Worm (Caenorhabditis elegans) whole organism, L1 larva: ENCODE data around the gene K12B6.9.
A peak's percentile ranks its signal among the peaks of the same experiment; 100 is the strongest.

Source experiments
- C04F5.9 ChIP-seq: sonication (generic microtip); optimal IDR thresholded peaks from 2 replicates; lab custom pipeline; 2016; ENCODE audit warnings: missing genetic modification characterization, missing compliant biosample characterization
- C16A3.4 ChIP-seq: fragments of 150-350 bp; optimal IDR thresholded peaks from 2 replicates; lab custom pipeline; 2014; ENCODE audit warnings: missing biosample characterization, missing genetic modification characterization
- aha-1 ChIP-seq: fragments of 150-350 bp; optimal IDR thresholded peaks from 2 replicates; lab custom pipeline; 2014; ENCODE audit warnings: missing biosample characterization, missing genetic modification characterization
- ama-1 ChIP-seq: fragments of 150-350 bp; optimal IDR thresholded peaks from 2 replicates; lab custom pipeline; 2014
- blmp-1 ChIP-seq: fragments of 150-350 bp; optimal IDR thresholded peaks from 2 replicates; lab custom pipeline; 2014; ENCODE audit warnings: missing biosample characterization, missing genetic modification characterization
- ceh-8 ChIP-seq: fragments of 200-800 bp; sonication (Bioruptor generic); optimal IDR thresholded peaks from 2 replicates; lab custom pipeline; 2018; ENCODE audit warnings: mild to moderate bottlenecking, missing genetic modification characterization, moderate library complexity, missing compliant biosample characterization
- dpl-1 ChIP-seq, 3 experiments: fragments of 150-350 bp in 2 of 3; sonication (generic microtip) in 1 of 3; optimal IDR thresholded peaks; 2 replicates each; lab custom pipeline; 2014 to 2017; ENCODE audit warnings: missing biosample characterization in 3 of 3, missing genetic modification characterization in 3 of 3, missing genetic modification reagents in 3 of 3
- efl-1 ChIP-seq, 4 experiments: fragments of 150-350 bp; optimal IDR thresholded peaks in 3 of 4; peaks in 1 of 4; 1 replicate in 1 of 4; 2 replicates in 3 of 4; lab custom pipeline; 2014; ENCODE audit warnings: missing biosample characterization in 2 of 4, missing genetic modification characterization in 2 of 4, missing genetic modification reagents in 2 of 4
- egl-13 ChIP-seq: sonication (generic microtip); optimal IDR thresholded peaks from 2 replicates; lab custom pipeline; 2016; ENCODE audit warnings: missing genotype, missing genetic modification reagents, missing genetic modification characterization, missing compliant biosample characterization
- elt-2 ChIP-seq: sonication (generic microtip); optimal IDR thresholded peaks from 2 replicates; lab custom pipeline; 2016; ENCODE audit warnings: missing genetic modification characterization, mild to moderate bottlenecking, inconsistent platforms, missing compliant biosample characterization, missing genetic modification reagents
- elt-3 ChIP-seq, 6 experiments: fragments of 150-350 bp in 1 of 6; sonication (generic microtip); optimal IDR thresholded peaks; 2 replicates each; lab custom pipeline; 2017 to 2018; ENCODE audit warnings: missing biosample characterization in 6 of 6, missing genetic modification characterization in 6 of 6, inconsistent platforms in 1 of 6
- fkh-4 ChIP-seq: sonication (generic microtip); optimal IDR thresholded peaks from 2 replicates; lab custom pipeline; 2016; ENCODE audit warnings: missing compliant biosample characterization, missing genetic modification characterization, borderline replicate concordance
- fkh-8 ChIP-seq: sonication (generic microtip); optimal IDR thresholded peaks from 2 replicates; lab custom pipeline; 2016; ENCODE audit warnings: mild to moderate bottlenecking, missing genetic modification characterization, missing compliant biosample characterization
- grh-1 ChIP-seq: fragments of 200-800 bp; sonication (Bioruptor generic); IDR thresholded peaks from 2 replicates; pipeline ENCODE4 v1.3.6; 2022; ENCODE audit warnings: missing genetic modification reagents, missing genetic modification characterization, missing compliant biosample characterization
- hlh-4 ChIP-seq: sonication (generic microtip); optimal IDR thresholded peaks from 2 replicates; lab custom pipeline; 2016; ENCODE audit warnings: mild to moderate bottlenecking, missing genetic modification characterization, missing compliant biosample characterization
- hpl-2 ChIP-seq: fragments of 150-350 bp; optimal IDR thresholded peaks from 2 replicates; lab custom pipeline; 2014; ENCODE audit warnings: missing biosample characterization, missing genetic modification reagents, missing genetic modification characterization
- irx-1 ChIP-seq: sonication (generic microtip); optimal IDR thresholded peaks from 2 replicates; lab custom pipeline; 2016; ENCODE audit warnings: missing genetic modification characterization, missing compliant biosample characterization
- isw-1 ChIP-seq: fragments of 200-800 bp; sonication (Bioruptor generic); IDR thresholded peaks from 2 replicates; pipeline ENCODE4 v1.3.6; 2022; ENCODE audit warnings: missing genetic modification characterization, missing compliant biosample characterization
- jun-1 ChIP-seq: fragments of 150-350 bp; optimal IDR thresholded peaks from 2 replicates; lab custom pipeline; 2014; ENCODE audit warnings: missing biosample characterization, missing genetic modification reagents, missing genetic modification characterization
- lin-14 ChIP-seq: fragments of 200-800 bp; sonication (Bioruptor generic); optimal IDR thresholded peaks from 2 replicates; lab custom pipeline; 2018; ENCODE audit warnings: mild to moderate bottlenecking, missing genetic modification characterization, moderate library complexity, missing compliant biosample characterization
- lin-35 ChIP-seq, 2 experiments: fragments of 150-350 bp; optimal IDR thresholded peaks; 2 replicates each; lab custom pipeline; 2014; ENCODE audit warnings: missing biosample characterization in 2 of 2, missing genetic modification characterization in 2 of 2, missing genetic modification reagents in 2 of 2
- lin-39 ChIP-seq: fragments of 150-350 bp; optimal IDR thresholded peaks from 2 replicates; lab custom pipeline; 2014; ENCODE audit warnings: missing biosample characterization, missing genetic modification reagents, missing genetic modification characterization
- lsy-2 ChIP-seq, 2 experiments: fragments of 150-350 bp; optimal IDR thresholded peaks; 2 replicates each; lab custom pipeline; 2014; ENCODE audit warnings: missing biosample characterization in 2 of 2, missing genetic modification characterization in 2 of 2
- mab-9 ChIP-seq: fragments of 200-800 bp; sonication (Bioruptor generic); IDR thresholded peaks from 2 replicates; pipeline ENCODE4 v1.3.6; 2022; ENCODE audit warnings: missing genetic modification reagents, missing genetic modification characterization, missing compliant biosample characterization
- mdl-1 ChIP-seq, 2 experiments: fragments of 150-350 bp; optimal IDR thresholded peaks; 2 replicates each; lab custom pipeline; 2014 to 2017; ENCODE audit warnings: missing biosample characterization in 2 of 2, missing genetic modification characterization in 2 of 2, inconsistent platforms in 1 of 2
- mef-2 ChIP-seq: fragments of 150-350 bp; optimal IDR thresholded peaks from 2 replicates; lab custom pipeline; 2014; ENCODE audit warnings: missing biosample characterization, missing genetic modification characterization
- mep-1 ChIP-seq: fragments of 150-350 bp; optimal IDR thresholded peaks from 2 replicates; lab custom pipeline; 2014; ENCODE audit warnings: missing biosample characterization, missing genetic modification characterization
- nhr-12 ChIP-seq: sonication (generic microtip); optimal IDR thresholded peaks from 2 replicates; lab custom pipeline; 2017; ENCODE audit warnings: missing biosample characterization, missing genetic modification characterization
- nhr-19 ChIP-seq: fragments of 200-800 bp; sonication (Bioruptor generic); conservative IDR thresholded peaks from 2 replicates; pipeline ENCODE4 v1.3.6; 2022; ENCODE audit warnings: missing genetic modification characterization, missing compliant biosample characterization
- nhr-20 ChIP-seq: sonication (generic microtip); optimal IDR thresholded peaks from 2 replicates; lab custom pipeline; 2016; ENCODE audit warnings: mild to moderate bottlenecking, missing genetic modification characterization, missing compliant biosample characterization
- nhr-237 ChIP-seq: fragments of 150-350 bp; optimal IDR thresholded peaks from 2 replicates; lab custom pipeline; 2014; ENCODE audit warnings: missing biosample characterization, missing genetic modification characterization
- nhr-28 ChIP-seq: fragments of 150-350 bp; optimal IDR thresholded peaks from 2 replicates; lab custom pipeline; 2014; ENCODE audit warnings: missing biosample characterization, missing genetic modification characterization
- nhr-47 ChIP-seq: sonication (generic microtip); optimal IDR thresholded peaks from 2 replicates; lab custom pipeline; 2016; ENCODE audit warnings: mild to moderate bottlenecking, missing genetic modification characterization, moderate library complexity, missing compliant biosample characterization
- nhr-71 ChIP-seq: sonication (generic microtip); optimal IDR thresholded peaks from 2 replicates; lab custom pipeline; 2016; ENCODE audit warnings: mild to moderate bottlenecking, missing genetic modification characterization, moderate library complexity, missing compliant biosample characterization
- nhr-76 ChIP-seq: sonication (generic microtip); optimal IDR thresholded peaks from 2 replicates; lab custom pipeline; 2017; ENCODE audit warnings: missing biosample characterization, missing genetic modification characterization
- nhr-77 ChIP-seq: fragments of 150-350 bp; optimal IDR thresholded peaks from 2 replicates; lab custom pipeline; 2014; ENCODE audit warnings: missing biosample characterization, missing genetic modification characterization
- nhr-85 ChIP-seq: sonication (generic microtip); peaks from one replicate; lab custom pipeline; 2016; ENCODE audit warnings: missing genetic modification characterization, inconsistent platforms, missing compliant biosample characterization
- nhr-90 ChIP-seq: sonication (generic microtip); optimal IDR thresholded peaks from 2 replicates; lab custom pipeline; 2016; ENCODE audit warnings: mild to moderate bottlenecking, missing genetic modification characterization, missing compliant biosample characterization; ENCODE audit not compliant: poor library complexity
- pax-3 ChIP-seq: fragments of 200-800 bp; sonication (Bioruptor generic); optimal IDR thresholded peaks from 2 replicates; lab custom pipeline; 2018; ENCODE audit warnings: mild to moderate bottlenecking, missing genetic modification characterization, moderate library complexity, missing compliant biosample characterization
- pqm-1 ChIP-seq: sonication (generic microtip); optimal IDR thresholded peaks from 3 replicates; lab custom pipeline; 2017; ENCODE audit warnings: missing biosample characterization, missing genetic modification characterization
- snpc-4 ChIP-seq: fragments of 150-350 bp; optimal IDR thresholded peaks from 2 replicates; lab custom pipeline; 2014; ENCODE audit warnings: missing biosample characterization, missing genetic modification characterization
- snu-23 ChIP-seq: sonication (generic microtip); optimal IDR thresholded peaks from 2 replicates; lab custom pipeline; 2016; ENCODE audit warnings: missing genetic modification characterization, missing compliant biosample characterization
- sox-4 ChIP-seq: sonication (generic microtip); optimal IDR thresholded peaks from 2 replicates; lab custom pipeline; 2016; ENCODE audit warnings: missing genetic modification characterization, missing compliant biosample characterization
- sptf-1 ChIP-seq: fragments of 150-350 bp; optimal IDR thresholded peaks from 2 replicates; lab custom pipeline; 2014; ENCODE audit warnings: missing biosample characterization, missing genetic modification characterization
- swsn-7 ChIP-seq: sonication (generic microtip); optimal IDR thresholded peaks from 2 replicates; lab custom pipeline; 2016; ENCODE audit warnings: missing genetic modification characterization, missing compliant biosample characterization
- tbx-2 ChIP-seq: sonication (generic microtip); optimal IDR thresholded peaks from 2 replicates; lab custom pipeline; 2016; ENCODE audit warnings: missing genetic modification characterization, missing compliant biosample characterization
- unc-130 ChIP-seq: fragments of 150-350 bp; optimal IDR thresholded peaks from 2 replicates; lab custom pipeline; 2017; ENCODE audit warnings: missing biosample characterization, missing genetic modification characterization, inconsistent platforms
- unc-62 ChIP-seq: fragments of 150-350 bp; optimal IDR thresholded peaks from 2 replicates; lab custom pipeline; 2014; ENCODE audit warnings: missing biosample characterization, missing genetic modification reagents, missing genetic modification characterization
- unc-98 ChIP-seq: fragments of 200-800 bp; sonication (Bioruptor generic); IDR thresholded peaks from 2 replicates; pipeline ENCODE4 v1.3.6; 2022; ENCODE audit warnings: missing genetic modification characterization, missing compliant biosample characterization
- vab-15 ChIP-seq: sonication (generic microtip); optimal IDR thresholded peaks from 2 replicates; lab custom pipeline; 2017; ENCODE audit warnings: missing genotype, mild to moderate bottlenecking, missing genetic modification characterization, missing compliant biosample characterization
- xbp-1 ChIP-seq: sonication (generic microtip); optimal IDR thresholded peaks from 2 replicates; lab custom pipeline; 2016; ENCODE audit warnings: missing genetic modification characterization, missing compliant biosample characterization
- ztf-4 ChIP-seq: fragments of 150-350 bp; optimal IDR thresholded peaks from 2 replicates; lab custom pipeline; 2014; ENCODE audit warnings: missing biosample characterization, missing genetic modification characterization

The K12B6.9 gene

DNA sequence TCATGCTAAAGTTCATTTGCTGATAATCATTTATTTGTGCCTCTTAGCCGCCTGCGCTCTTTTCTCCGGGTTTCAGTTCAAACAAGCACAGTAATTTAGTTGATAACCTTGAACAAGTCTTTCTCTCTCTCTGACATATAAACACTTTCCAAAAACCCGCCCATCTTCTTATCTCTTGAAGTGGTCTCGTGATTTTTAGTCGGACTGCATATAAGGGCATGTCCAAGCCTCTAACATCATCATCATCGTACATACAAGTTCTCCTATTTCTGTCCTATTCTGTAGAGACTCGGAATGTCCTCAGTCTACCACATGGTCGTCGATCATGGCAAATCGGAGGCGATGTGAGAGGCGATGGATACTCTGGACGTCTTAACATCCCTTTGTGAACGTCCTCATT, 16.3 kb downstream of the K12B6.9 start, which contains the start of gene F31F7.1:
Gene F31F7.1 (plus strand): TSS at position 235 of the 400 bp plus-strand sequence.
- TF ChIP-seq fkh-4 (no peak), dpl-1 (GFP tag; optimal IDR thresholded peaks at IDR 0.05; lab: Kevin White, UChicago) (peak in 1 of 3 experiments; percentile 23), unc-62 (GFP tag; lab: Kevin White, UChicago) (no peak), vab-15 (no peak), grh-1 (GFP tag; lab: Robert Waterston, UW) (peak; percentile 65), hlh-4 (tag; lab: Kevin White, UChicago) (no peak), lin-39 (tag; lab: Kevin White, UChicago) (no peak), lsy-2 (tag; optimal IDR thresholded peaks at IDR 0.05; lab: Kevin White, UChicago) (peak in 1 of 2 experiments; percentile 58), unc-98 (no peak), elt-3 (tag; optimal IDR thresholded peaks at IDR 0.05; lab: Kevin White, UChicago) (peak in 5 of 6 experiments; percentile 25 to 88 (median 66)), ama-1 (lab: Kevin White, UChicago) (peak; percentile 75), efl-1 (optimal IDR thresholded peaks at IDR 0.05; lab: Kevin White, UChicago) (no peak), efl-1 (GFP tag; optimal IDR thresholded peaks at IDR 0.05 in 1 of 2; lab: Kevin White, UChicago) (peak in 1 of 2 experiments; percentile 71), unc-130 (tag; lab: Kevin White, UChicago) (peak; percentile 68), elt-2 (tag; lab: Kevin White, UChicago) (peak; percentile 95), lin-14 (peak; percentile 69), isw-1 (no peak), nhr-77 (tag; lab: Kevin White, UChicago) (peak; percentile 25), nhr-237 (tag; lab: Kevin White, UChicago) (no peak), egl-13 (no peak), nhr-19 (GFP tag; lab: Robert Waterston, UW) (peak; percentile 59), snu-23 (peak; percentile 57), nhr-90 (tag; lab: Kevin White, UChicago) (peak; percentile 74), lin-35 (GFP tag; optimal IDR thresholded peaks at IDR 0.05; lab: Kevin White, UChicago) (peak in 1 of 2 experiments; percentile 75), C16A3.4 (tag; lab: Kevin White, UChicago) (peak; percentile 25), blmp-1 (tag; lab: Kevin White, UChicago) (peak; percentile 31), nhr-71 (tag; lab: Kevin White, UChicago) (peak; percentile 75), tbx-2 (peak; percentile 34), nhr-20 (tag; lab: Kevin White, UChicago) (peak; percentile 76), pax-3 (tag; lab: Kevin White, UChicago) (no peak), nhr-47 (tag; lab: Kevin White, UChicago) (peak; percentile 3), nhr-85 (tag; lab: Kevin White, UChicago) (peak; percentile 91), nhr-12 (tag; lab: Kevin White, UChicago) (no peak), sptf-1 (tag; lab: Kevin White, UChicago) (no peak), mep-1 (tag; lab: Kevin White, UChicago) (peak; percentile 22), mdl-1 (tag; optimal IDR thresholded peaks at IDR 0.05; lab: Kevin White, UChicago) (peak in 1 of 2 experiments; percentile 74), jun-1 (peak; percentile 55)

DNA sequence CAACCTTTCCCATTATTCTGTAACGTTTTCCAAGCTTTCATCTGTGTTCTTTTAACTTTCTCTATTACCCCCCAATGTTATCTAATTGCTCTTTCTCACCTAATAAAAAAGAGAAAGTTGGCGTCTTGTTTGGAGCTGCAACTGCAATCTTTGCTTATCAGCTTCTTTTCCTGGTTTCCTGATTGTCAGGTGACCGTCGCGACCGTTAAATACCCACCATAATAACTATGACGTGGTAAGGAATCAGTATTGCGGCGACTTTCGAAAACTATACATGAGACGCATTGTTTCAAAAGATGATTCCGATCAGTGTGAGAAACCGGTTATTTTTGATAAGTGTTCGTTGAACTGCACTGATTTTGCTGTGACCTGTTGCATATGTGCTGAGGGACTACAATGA, 17.3 kb downstream of the K12B6.9 start:
- peak in 1 of 2 experiments; percentile 18 for TF ChIP-seq lsy-2 (tag; optimal IDR thresholded peaks at IDR 0.05; lab: Kevin White, UChicago)
- TF ChIP-seq unc-98: no peak
- no peak for TF ChIP-seq tbx-2
- TF ChIP-seq nhr-76: no peak
- TF ChIP-seq ztf-4 (tag; lab: Kevin White, UChicago): no peak
- no peak for TF ChIP-seq fkh-4
- TF ChIP-seq fkh-8 (tag; lab: Kevin White, UChicago): no peak
- no peak for TF ChIP-seq irx-1 (tag; lab: Kevin White, UChicago)
- no peak for TF ChIP-seq isw-1
- TF ChIP-seq nhr-28: no peak
- no peak for TF ChIP-seq unc-62 (GFP tag; lab: Kevin White, UChicago)
- no peak for TF ChIP-seq swsn-7 (tag; lab: Kevin White, UChicago)
- TF ChIP-seq C04F5.9 (tag; lab: Kevin White, UChicago): no peak
- peak; percentile 25 for TF ChIP-seq nhr-90 (tag; lab: Kevin White, UChicago)
- no peak for TF ChIP-seq snpc-4 (tag; lab: Kevin White, UChicago)
- peak; percentile 65 for TF ChIP-seq pqm-1 (tag; lab: Kevin White, UChicago)
- no peak for TF ChIP-seq mef-2 (tag; lab: Kevin White, UChicago)
- no peak for TF ChIP-seq snu-23
- no peak for TF ChIP-seq vab-15
- TF ChIP-seq mab-9 (GFP tag; lab: Robert Waterston, UW): no peak
- no peak for TF ChIP-seq xbp-1
- TF ChIP-seq hpl-2 (GFP tag; lab: Kevin White, UChicago): no peak
- no peak for TF ChIP-seq aha-1
- no peak for TF ChIP-seq sox-4 (tag; lab: Kevin White, UChicago)
- no peak for TF ChIP-seq ceh-8 (GFP tag; lab: Kevin White, UChicago)
